Fruit fly (Drosophila melanogaster) whole organism, embryonic: ENCODE results near the gene CG10809.
A peak's percentile ranks its signal among the peaks of the same experiment; 100 is the strongest.

Experiments
- Abd-B ChIP-seq: fragments of 200-800 bp; sonication (Bioruptor generic); optimal IDR thresholded peaks from 2 replicates; lab custom pipeline; 2018; ENCODE audit warnings: missing biosample characterization, mild to moderate bottlenecking, missing genetic modification characterization, moderate library complexity
- CG10267 ChIP-seq: fragments of 200-800 bp; sonication (Bioruptor generic); optimal IDR thresholded peaks from 2 replicates; lab custom pipeline; 2018; ENCODE audit warnings: missing biosample characterization, mild to moderate bottlenecking, missing genetic modification characterization, moderate library complexity
- CG11247 ChIP-seq: fragments of 200-800 bp; sonication (Bioruptor generic); IDR thresholded peaks from 2 replicates; pipeline ENCODE4 v1.3.6; 2022; ENCODE audit warnings: missing biosample characterization, missing genetic modification characterization
- CG13123 ChIP-seq: fragments of 200-800 bp; sonication (Bioruptor generic); optimal IDR thresholded peaks from 2 replicates; lab custom pipeline; 2016; ENCODE audit warnings: missing biosample characterization, missing genetic modification characterization
- CG13894 ChIP-seq: fragments of 200-800 bp; sonication (Bioruptor generic); optimal IDR thresholded peaks from 3 replicates; lab custom pipeline; 2018; ENCODE audit warnings: missing biosample characterization, mild to moderate bottlenecking, missing genetic modification characterization, moderate library complexity
- CG15696 ChIP-seq: fragments of 200-800 bp; sonication (Bioruptor generic); optimal IDR thresholded peaks from 2 replicates; lab custom pipeline; 2019; ENCODE audit warnings: missing biosample characterization, mild to moderate bottlenecking, missing genetic modification characterization, moderate library complexity
- CG1603 ChIP-seq: fragments of 200-800 bp; sonication (Bioruptor generic); optimal IDR thresholded peaks from 2 replicates; lab custom pipeline; 2019; ENCODE audit warnings: missing biosample characterization, mild to moderate bottlenecking, missing genetic modification characterization, moderate library complexity
- CG17359 ChIP-seq: fragments of 200-800 bp; sonication (Bioruptor generic); optimal IDR thresholded peaks from 3 replicates; lab custom pipeline; 2018; ENCODE audit warnings: missing biosample characterization, mild to moderate bottlenecking, missing genetic modification characterization, moderate library complexity
- CG17802 ChIP-seq: fragments of 200-800 bp; sonication (Bioruptor generic); optimal IDR thresholded peaks from 2 replicates; lab custom pipeline; 2018; ENCODE audit warnings: missing biosample characterization, mild to moderate bottlenecking, missing genetic modification characterization, moderate library complexity
- CG2116 ChIP-seq: fragments of 200-800 bp; sonication (Bioruptor generic); optimal IDR thresholded peaks from 3 replicates; lab custom pipeline; 2018; ENCODE audit warnings: missing biosample characterization, mild to moderate bottlenecking, missing genetic modification characterization
- CG2120 ChIP-seq: fragments of 200-800 bp; sonication (Bioruptor generic); optimal IDR thresholded peaks from 3 replicates; lab custom pipeline; 2016; ENCODE audit warnings: missing biosample characterization, missing genetic modification characterization
- CG2712 ChIP-seq: fragments of 200-800 bp; optimal IDR thresholded peaks from 3 replicates; lab custom pipeline; 2019; ENCODE audit warnings: missing biosample characterization, mild to moderate bottlenecking, missing genetic modification characterization, moderate library complexity
- CG42726 ChIP-seq: fragments of 200-800 bp; sonication (Bioruptor generic); IDR thresholded peaks from 2 replicates; pipeline ENCODE4 v1.3.6; 2022; ENCODE audit warnings: missing biosample characterization, missing genetic modification characterization; ENCODE audit not compliant: partially characterized antibody
- CG7928 ChIP-seq: fragments of 200-800 bp; sonication (Bioruptor generic); optimal IDR thresholded peaks from 2 replicates; lab custom pipeline; 2017; ENCODE audit warnings: missing biosample characterization, mild to moderate bottlenecking, missing genetic modification characterization
- CG7963 ChIP-seq: fragments of 200-800 bp; sonication (Bioruptor generic); IDR thresholded peaks from 3 replicates; pipeline ENCODE4 v1.3.6; 2022; ENCODE audit warnings: missing biosample characterization, missing genetic modification characterization; ENCODE audit not compliant: partially characterized antibody
- CG8290 ChIP-seq, 3 experiments: fragments of 200-800 bp; sonication (Bioruptor generic); optimal IDR thresholded peaks; 2 replicates each; lab custom pipeline; 2016 to 2019; ENCODE audit warnings: missing biosample characterization in 3 of 3, missing genetic modification characterization in 3 of 3, mild to moderate bottlenecking in 2 of 3, moderate library complexity in 1 of 3
- CG9876 ChIP-seq: fragments of 200-800 bp; sonication (Bioruptor generic); optimal IDR thresholded peaks from 2 replicates; lab custom pipeline; 2016; ENCODE audit warnings: missing biosample characterization, missing genetic modification characterization
- CG9932 ChIP-seq: fragments of 200-800 bp; sonication (Bioruptor generic); IDR thresholded peaks from 2 replicates; pipeline ENCODE4 v1.3.6; 2022; ENCODE audit warnings: missing biosample characterization, missing genetic modification characterization
- Hr51 ChIP-seq, 2 experiments: fragments of 200-800 bp; sonication (Bioruptor generic); optimal IDR thresholded peaks; 2 replicates in 1 of 2; 3 replicates in 1 of 2; lab custom pipeline; 2016 to 2018; ENCODE audit warnings: missing biosample characterization in 2 of 2, missing genetic modification characterization in 2 of 2, mild to moderate bottlenecking in 1 of 2, moderate library complexity in 1 of 2
- Kr ChIP-seq: fragments of 200-800 bp; sonication (Bioruptor generic); optimal IDR thresholded peaks from 2 replicates; lab custom pipeline; 2017; ENCODE audit warnings: missing biosample characterization, mild to moderate bottlenecking, missing genetic modification characterization
- MESR4 ChIP-seq: fragments of 200-800 bp; sonication (Bioruptor generic); optimal IDR thresholded peaks from 2 replicates; lab custom pipeline; 2018; ENCODE audit warnings: missing biosample characterization, mild to moderate bottlenecking, missing genetic modification characterization, moderate library complexity
- Myb ChIP-seq: fragments of 200-800 bp; sonication (Bioruptor generic); optimal IDR thresholded peaks from 2 replicates; lab custom pipeline; 2016; ENCODE audit warnings: missing biosample characterization, missing genetic modification characterization
- Opbp ChIP-seq: fragments of 200-800 bp; sonication (Bioruptor generic); IDR thresholded peaks from 3 replicates; pipeline ENCODE4 v1.3.6; 2022; ENCODE audit warnings: missing biosample characterization, missing genetic modification characterization; ENCODE audit not compliant: partially characterized antibody
- Ptx1 ChIP-seq: fragments of 200-800 bp; sonication (Bioruptor generic); IDR thresholded peaks from 2 replicates; pipeline ENCODE4 v1.3.6; 2022; ENCODE audit warnings: missing biosample characterization, missing genetic modification characterization
- Rfx ChIP-seq: fragments of 200-800 bp; sonication (Bioruptor generic); IDR thresholded peaks from 2 replicates; pipeline ENCODE4 v1.3.6; 2022; ENCODE audit warnings: missing biosample characterization, missing genetic modification characterization
- Scr ChIP-seq: fragments of 200-800 bp; sonication (Bioruptor generic); IDR thresholded peaks from 2 replicates; pipeline ENCODE4 v1.3.6; 2022; ENCODE audit warnings: missing biosample characterization, missing genetic modification characterization; ENCODE audit not compliant: partially characterized antibody
- Six4 ChIP-seq: fragments of 200-800 bp; sonication (Bioruptor generic); optimal IDR thresholded peaks from 2 replicates; lab custom pipeline; 2016; ENCODE audit warnings: missing biosample characterization, missing genetic modification characterization
- Sry-β ChIP-seq: fragments of 200-800 bp; sonication (Bioruptor generic); optimal IDR thresholded peaks from 2 replicates; lab custom pipeline; 2018; ENCODE audit warnings: missing biosample characterization, mild to moderate bottlenecking, missing genetic modification characterization, moderate library complexity
- Xrp1 ChIP-seq: fragments of 200-800 bp; sonication (Bioruptor generic); IDR thresholded peaks from 2 replicates; pipeline ENCODE4 v1.3.6; 2022; ENCODE audit warnings: missing biosample characterization, missing genetic modification characterization
- bbx ChIP-seq: fragments of 200-800 bp; sonication (Bioruptor generic); IDR thresholded peaks from 2 replicates; pipeline ENCODE4 v1.3.6; 2022; ENCODE audit warnings: missing biosample characterization, missing genetic modification characterization; ENCODE audit not compliant: partially characterized antibody
- cg ChIP-seq: fragments of 200-800 bp; sonication (Bioruptor generic); optimal IDR thresholded peaks from 3 replicates; lab custom pipeline; 2019; ENCODE audit warnings: missing biosample characterization, mild to moderate bottlenecking, missing genetic modification characterization, moderate library complexity
- chinmo ChIP-seq: fragments of 200-800 bp; sonication (Bioruptor generic); IDR thresholded peaks from 4 replicates; pipeline ENCODE4 v1.3.6; 2022; ENCODE audit warnings: missing biosample characterization, missing genetic modification characterization; ENCODE audit not compliant: partially characterized antibody
- chm ChIP-seq: fragments of 200-800 bp; sonication (Bioruptor generic); IDR thresholded peaks from 2 replicates; pipeline ENCODE4 v1.3.6; 2022; ENCODE audit warnings: missing biosample characterization, missing genetic modification characterization
- crc ChIP-seq: fragments of 200-800 bp; sonication (Bioruptor generic); optimal IDR thresholded peaks from 2 replicates; lab custom pipeline; 2016; ENCODE audit warnings: missing biosample characterization, missing genetic modification characterization
- crp ChIP-seq, 2 experiments: fragments of 200-800 bp; sonication (Bioruptor generic); optimal IDR thresholded peaks; 2 replicates in 1 of 2; 3 replicates in 1 of 2; lab custom pipeline; 2017; ENCODE audit warnings: missing biosample characterization in 2 of 2, missing genetic modification characterization in 2 of 2, mild to moderate bottlenecking in 1 of 2, moderate library complexity in 1 of 2
- gcm ChIP-seq: fragments of 200-800 bp; sonication (Bioruptor generic); optimal IDR thresholded peaks from 2 replicates; lab custom pipeline; 2019; ENCODE audit warnings: missing biosample characterization, mild to moderate bottlenecking, missing genetic modification characterization, moderate library complexity
- grn ChIP-seq: fragments of 200-800 bp; sonication (Bioruptor generic); optimal IDR thresholded peaks from 3 replicates; lab custom pipeline; 2017; ENCODE audit warnings: missing biosample characterization, missing genetic modification characterization
- gt ChIP-seq: fragments of 200-800 bp; sonication (Bioruptor generic); IDR thresholded peaks from 2 replicates; pipeline ENCODE4 v1.3.6; 2022; ENCODE audit warnings: missing biosample characterization, missing genetic modification characterization
- hbn ChIP-seq: fragments of 200-800 bp; sonication (Bioruptor generic); IDR thresholded peaks from 2 replicates; pipeline ENCODE4 v1.3.6; 2022; ENCODE audit warnings: missing biosample characterization, missing genetic modification characterization; ENCODE audit not compliant: partially characterized antibody
- inv ChIP-seq: fragments of 200-800 bp; sonication (Bioruptor generic); IDR thresholded peaks from 2 replicates; pipeline ENCODE4 v1.3.6; 2022; ENCODE audit warnings: missing biosample characterization, missing genetic modification characterization; ENCODE audit not compliant: partially characterized antibody
- mirr ChIP-seq: fragments of 200-800 bp; sonication (Bioruptor generic); optimal IDR thresholded peaks from 3 replicates; lab custom pipeline; 2018; ENCODE audit warnings: missing biosample characterization, mild to moderate bottlenecking, missing genetic modification characterization
- pb ChIP-seq: fragments of 200-800 bp; sonication (Bioruptor generic); optimal IDR thresholded peaks from 3 replicates; lab custom pipeline; 2016; ENCODE audit warnings: missing biosample characterization, missing genetic modification characterization
- sd ChIP-seq: fragments of 200-800 bp; sonication (Bioruptor generic); optimal IDR thresholded peaks from 3 replicates; lab custom pipeline; 2018; ENCODE audit warnings: missing biosample characterization, mild to moderate bottlenecking, missing genetic modification characterization, moderate library complexity
- slp2 ChIP-seq: fragments of 200-800 bp; sonication (Bioruptor generic); optimal IDR thresholded peaks from 2 replicates; lab custom pipeline; 2016; ENCODE audit warnings: missing biosample characterization, missing genetic modification characterization
- sob ChIP-seq: fragments of 200-800 bp; sonication (Bioruptor generic); IDR thresholded peaks from 2 replicates; pipeline ENCODE4 v1.3.6; 2022; ENCODE audit warnings: missing biosample characterization, missing genetic modification characterization
- sr ChIP-seq: fragments of 200-800 bp; sonication (Bioruptor generic); IDR thresholded peaks from 3 replicates; pipeline ENCODE4 v1.3.6; 2022; ENCODE audit warnings: missing biosample characterization, missing genetic modification characterization
- vfl ChIP-seq: fragments of 200-800 bp; sonication (Bioruptor generic); optimal IDR thresholded peaks from 2 replicates; lab custom pipeline; 2016; ENCODE audit warnings: missing biosample characterization, missing genetic modification characterization
- vnd ChIP-seq: fragments of 200-800 bp; sonication (Bioruptor generic); IDR thresholded peaks from 3 replicates; pipeline ENCODE4 v1.3.6; 2022; ENCODE audit warnings: missing biosample characterization, missing genetic modification characterization; ENCODE audit not compliant: partially characterized antibody

CG10809 gene

DNA sequence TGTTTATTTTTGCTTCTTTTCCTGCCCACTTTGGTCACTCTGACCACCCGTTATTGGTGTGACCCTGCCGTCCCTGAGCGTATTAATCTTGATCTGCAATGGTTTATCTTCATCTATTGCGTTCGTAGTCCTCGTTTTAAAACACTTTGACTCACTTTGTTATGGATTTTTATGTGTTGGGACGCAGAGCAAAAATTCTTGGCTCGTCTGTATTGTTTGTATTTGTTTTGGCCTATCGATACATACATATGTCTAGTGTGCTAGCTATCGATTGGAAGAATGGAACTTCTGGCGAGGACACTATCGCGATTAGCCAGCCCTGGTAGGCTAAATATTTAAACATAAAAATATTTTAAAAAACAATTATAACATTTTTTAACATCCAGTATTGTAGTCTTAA lies at the start of gene CG10809 (continued):
- peak; percentile 91 for TF ChIP-seq inv (GFP tag; lab: Robert Waterston, UW)
- no peak for TF ChIP-seq gcm (GFP tag; lab: Kevin White, UChicago)
- no peak for TF ChIP-seq pb (GFP tag; lab: Kevin White, UChicago)
- peak; percentile 28 for TF ChIP-seq Six4 (GFP tag; lab: Kevin White, UChicago)
- peak; percentile 72 for TF ChIP-seq CG9932 (GFP tag; lab: Robert Waterston, UW)
- peak; percentile 61 for TF ChIP-seq sd (tag; lab: Kevin White, UChicago)
- no peak for TF ChIP-seq crc
- TF ChIP-seq sr (GFP tag; lab: Robert Waterston, UW) = no peak
- no peak for TF ChIP-seq vfl (GFP tag; lab: Kevin White, UChicago)
- TF ChIP-seq Myb (GFP tag; lab: Kevin White, UChicago) = peak; percentile 49
- TF ChIP-seq CG10267 (tag; lab: Kevin White, UChicago) = peak; percentile 74
- TF ChIP-seq cg (GFP tag; lab: Kevin White, UChicago) = peak; percentile 37
- peak; percentile 7 for TF ChIP-seq slp2
- TF ChIP-seq Ptx1 (GFP tag; lab: Robert Waterston, UW) = peak; percentile 11; the same call in 1 of the 2 replicates
- TF ChIP-seq Xrp1 (GFP tag; lab: Robert Waterston, UW) = peak; percentile 21; the same call in 1 of the 2 replicates
- peak; percentile 32 for TF ChIP-seq CG13894
- peak; percentile 92 for TF ChIP-seq vnd (GFP tag; lab: Robert Waterston, UW)
- peak in 1 of 2 experiments; percentile 0 for TF ChIP-seq Hr51 (GFP tag; optimal IDR thresholded peaks at IDR 0.05; lab: Kevin White, UChicago)
- TF ChIP-seq CG17802 (tag; lab: Kevin White, UChicago) = no peak
- TF ChIP-seq crp (GFP tag; optimal IDR thresholded peaks at IDR 0.05; lab: Kevin White, UChicago) = peak in 1 of 2 experiments; percentile 32
- peak; percentile 92 for TF ChIP-seq bbx
- TF ChIP-seq Scr (GFP tag; lab: Robert Waterston, UW) = peak; percentile 94
- peak; percentile 83; the same call in 2 of the 4 replicates for TF ChIP-seq chinmo
- peak; percentile 39; the same call in 1 of the 2 replicates for TF ChIP-seq sob (GFP tag; lab: Robert Waterston, UW)
- TF ChIP-seq CG7928 (GFP tag; lab: Kevin White, UChicago) = peak; percentile 93
- TF ChIP-seq CG11247 = no peak
- TF ChIP-seq CG42726 (GFP tag; lab: Robert Waterston, UW) = peak; percentile 78
- TF ChIP-seq grn (GFP tag; lab: Kevin White, UChicago) = peak; percentile 82
- peak; percentile 89 for TF ChIP-seq CG7963 (GFP tag; lab: Robert Waterston, UW)
- peak; percentile 68 for TF ChIP-seq CG1603 (tag; lab: Kevin White, UChicago)
- peak; percentile 34 for TF ChIP-seq CG8290 (GFP tag; optimal IDR thresholded peaks at IDR 0.05; lab: Kevin White, UChicago)
- no peak for TF ChIP-seq CG8290 (tag; optimal IDR thresholded peaks at IDR 0.05; lab: Kevin White, UChicago)
- peak; percentile 21 for TF ChIP-seq Abd-B (GFP tag; lab: Kevin White, UChicago)
- peak; percentile 57 for TF ChIP-seq CG2712 (tag; lab: Kevin White, UChicago)
- peak; percentile 72 for TF ChIP-seq Rfx (GFP tag; lab: Robert Waterston, UW)
- peak; percentile 33 for TF ChIP-seq CG9876 (GFP tag; lab: Kevin White, UChicago)
- TF ChIP-seq CG17359 = peak; percentile 6
- no peak for TF ChIP-seq mirr (GFP tag; lab: Kevin White, UChicago)
- TF ChIP-seq Kr (GFP tag; lab: Kevin White, UChicago) = no peak
- no peak for TF ChIP-seq gt (GFP tag; lab: Robert Waterston, UW)
- TF ChIP-seq chm (GFP tag; lab: Robert Waterston, UW) = no peak
- TF ChIP-seq hbn (GFP tag; lab: Robert Waterston, UW) = peak; percentile 79
- TF ChIP-seq MESR4 = peak; percentile 81
- TF ChIP-seq CG2120 (GFP tag; lab: Kevin White, UChicago) = peak; percentile 55
- TF ChIP-seq CG15696 = peak; percentile 42
- peak; percentile 94 for TF ChIP-seq Opbp (GFP tag; lab: Robert Waterston, UW)
- peak; percentile 18 for TF ChIP-seq Sry-β
- TF ChIP-seq CG13123 = peak; percentile 25
- peak; percentile 85 for TF ChIP-seq CG2116 (GFP tag; lab: Kevin White, UChicago)
